Fruit fly (Drosophila melanogaster) whole organism, wandering third instar larva: Measurements from ENCODE around the gene ATPsynGL.
A peak's percentile ranks its signal among the peaks of the same experiment; 100 is the strongest.

Source experiments
- Abd-B ChIP-seq: fragments of >200 bp; optimal IDR thresholded peaks from 2 replicates; lab custom pipeline; 2017; ENCODE audit warnings: missing biosample characterization, missing genetic modification characterization
- CG32264 ChIP-seq: fragments of 200-800 bp; sonication (Bioruptor generic); optimal IDR thresholded peaks from 2 replicates; lab custom pipeline; 2016; ENCODE audit warnings: missing biosample characterization, missing genetic modification characterization
- CG9705 ChIP-seq: fragments of 200-800 bp; sonication (Bioruptor generic); optimal IDR thresholded peaks from 2 replicates; lab custom pipeline; 2018; ENCODE audit warnings: missing biosample characterization, mild to moderate bottlenecking, missing genetic modification characterization
- CrebA ChIP-seq: fragments of 200-800 bp; sonication (Bioruptor generic); optimal IDR thresholded peaks from 2 replicates; lab custom pipeline; 2016; ENCODE audit warnings: missing biosample characterization, mild to moderate bottlenecking, missing genetic modification characterization, borderline replicate concordance
- Dfd ChIP-seq: fragments of >200 bp; optimal IDR thresholded peaks from 2 replicates; lab custom pipeline; 2017; ENCODE audit warnings: missing biosample characterization, missing genetic modification characterization
- Dif ChIP-seq: fragments of 200-275, 200-300 bp; sonication (Bioruptor generic); optimal IDR thresholded peaks from 2 replicates; lab custom pipeline; 2018; ENCODE audit warnings: missing biosample characterization, missing genetic modification characterization; ENCODE audit not compliant: partially characterized antibody
- GATAd ChIP-seq: sonication (Bioruptor generic); optimal IDR thresholded peaks from 2 replicates; lab custom pipeline; 2016; ENCODE audit warnings: missing biosample characterization, missing genetic modification characterization
- HLH106 ChIP-seq: fragments of 200-800 bp; optimal IDR thresholded peaks from 3 replicates; lab custom pipeline; 2019; ENCODE audit warnings: missing biosample characterization, mild to moderate bottlenecking, missing genetic modification characterization, moderate library complexity
- Hnf4 ChIP-seq: fragments of 200-800 bp; sonication (Bioruptor generic); optimal IDR thresholded peaks from 2 replicates; lab custom pipeline; 2016; ENCODE audit warnings: missing biosample characterization, mild to moderate bottlenecking, missing genetic modification characterization
- Hr78 ChIP-seq: fragments of >200 bp; optimal IDR thresholded peaks from 2 replicates; lab custom pipeline; 2017; ENCODE audit warnings: missing biosample characterization, missing genetic modification characterization
- Hr83 ChIP-seq: fragments of 200-300 bp; sonication (Bioruptor generic); optimal IDR thresholded peaks from 2 replicates; lab custom pipeline; 2016; ENCODE audit warnings: missing biosample characterization, mild to moderate bottlenecking, missing genetic modification characterization, moderate library complexity; ENCODE audit not compliant: poor library complexity, severe bottlenecking
- Jra ChIP-seq: sonication (Bioruptor generic); optimal IDR thresholded peaks from 2 replicates; lab custom pipeline; 2016; ENCODE audit warnings: missing biosample characterization, missing genetic modification characterization
- Mio ChIP-seq: sonication (Bioruptor generic); optimal IDR thresholded peaks from 2 replicates; lab custom pipeline; 2016; ENCODE audit warnings: missing biosample characterization, missing genetic modification characterization
- Myc ChIP-seq: fragments of >200 bp; optimal IDR thresholded peaks from 2 replicates; lab custom pipeline; 2017
- N ChIP-seq: fragments of >200 bp; optimal IDR thresholded peaks from 2 replicates; lab custom pipeline; 2018; ENCODE audit warnings: missing biosample characterization, missing external identifiers, missing genetic modification characterization
- OdsH ChIP-seq: fragments of 200-800 bp; sonication (Bioruptor generic); optimal IDR thresholded peaks from 2 replicates; lab custom pipeline; 2016; ENCODE audit warnings: missing biosample characterization, mild to moderate bottlenecking, missing genetic modification characterization
- Rel ChIP-seq, 2 experiments: fragments of 200-800 bp; sonication (Bioruptor generic) in 1 of 2; optimal IDR thresholded peaks; 2 replicates in 1 of 2; 3 replicates in 1 of 2; lab custom pipeline; 2016 to 2019; ENCODE audit warnings: mild to moderate bottlenecking in 2 of 2, missing biosample characterization in 2 of 2, missing genetic modification characterization in 2 of 2, moderate library complexity in 1 of 2
- br ChIP-seq: fragments of 200-800 bp; sonication (Bioruptor generic); optimal IDR thresholded peaks from 2 replicates; lab custom pipeline; 2016; ENCODE audit warnings: missing biosample characterization, missing genetic modification characterization
- brk ChIP-seq: fragments of 200-800 bp; sonication (Bioruptor generic); optimal IDR thresholded peaks from 2 replicates; lab custom pipeline; 2016; ENCODE audit warnings: missing biosample characterization, mild to moderate bottlenecking, missing genetic modification characterization
- dl ChIP-seq, 2 experiments: fragments of 175-275, 200-275 bp in 1 of 2; fragments of 200-275 bp in 1 of 2; sonication (Bioruptor generic); optimal IDR thresholded peaks; lab custom pipeline; 2018; ENCODE audit warnings: mild to moderate bottlenecking in 2 of 2, missing biosample characterization in 2 of 2, missing genetic modification characterization in 2 of 2, moderate library complexity in 2 of 2; ENCODE audit not compliant: partially characterized antibody in 2 of 2, insufficient read depth in 1 of 2
- ey ChIP-seq: fragments of 200-800 bp; sonication (Bioruptor generic); optimal IDR thresholded peaks from 2 replicates; lab custom pipeline; 2016; ENCODE audit warnings: missing biosample characterization, missing genetic modification characterization
- foxo ChIP-seq, 2 experiments: fragments of 200-800 bp; sonication (Bioruptor generic); optimal IDR thresholded peaks; 2 replicates in 1 of 2; 3 replicates in 1 of 2; lab custom pipeline; 2016 to 2017; ENCODE audit warnings: missing biosample characterization in 2 of 2, missing genetic modification characterization in 2 of 2
- fru ChIP-seq: fragments of 200-800 bp; sonication (Bioruptor generic); optimal IDR thresholded peaks from 3 replicates; lab custom pipeline; 2016; ENCODE audit warnings: missing biosample characterization, mild to moderate bottlenecking, missing genetic modification characterization
- h ChIP-seq: fragments of 200-800 bp; sonication (Bioruptor generic); optimal IDR thresholded peaks from 3 replicates; lab custom pipeline; 2016; ENCODE audit warnings: missing biosample characterization, mild to moderate bottlenecking, missing genetic modification characterization
- jim ChIP-seq: fragments of 175-275, 200-325 bp; sonication (Bioruptor generic); optimal IDR thresholded peaks from 2 replicates; lab custom pipeline; 2016; ENCODE audit warnings: missing biosample characterization, mild to moderate bottlenecking, missing genetic modification characterization
- lola ChIP-seq: fragments of >200 bp; optimal IDR thresholded peaks from 2 replicates; lab custom pipeline; 2017; ENCODE audit warnings: missing biosample characterization, missing genetic modification characterization
- pan ChIP-seq: fragments of >200 bp; optimal IDR thresholded peaks from 2 replicates; lab custom pipeline; 2017
- psq ChIP-seq: fragments of 200-800 bp; sonication (Bioruptor generic); optimal IDR thresholded peaks from 3 replicates; lab custom pipeline; 2017; ENCODE audit warnings: missing biosample characterization, mild to moderate bottlenecking, missing genetic modification characterization, moderate library complexity
- rgr ChIP-seq: fragments of 200-800 bp; sonication (Bioruptor generic); optimal IDR thresholded peaks from 3 replicates; lab custom pipeline; 2016; ENCODE audit warnings: missing biosample characterization, mild to moderate bottlenecking, missing genetic modification characterization
- sage ChIP-seq: fragments of 200-800 bp; sonication (Bioruptor generic); optimal IDR thresholded peaks from 2 replicates; lab custom pipeline; 2016; ENCODE audit warnings: missing biosample characterization, mild to moderate bottlenecking, missing genetic modification characterization
- sv ChIP-seq: fragments of 200-800 bp; sonication (Bioruptor generic); optimal IDR thresholded peaks from 3 replicates; lab custom pipeline; 2016; ENCODE audit warnings: missing biosample characterization, missing genetic modification characterization
- tai ChIP-seq: sonication (Bioruptor generic); optimal IDR thresholded peaks from 2 replicates; lab custom pipeline; 2016; ENCODE audit warnings: missing biosample characterization, missing genetic modification characterization
- usp ChIP-seq: fragments of >200 bp; optimal IDR thresholded peaks from 2 replicates; lab custom pipeline; 2017; ENCODE audit warnings: missing biosample characterization, missing genetic modification characterization
- woc ChIP-seq: sonication (Bioruptor generic); optimal IDR thresholded peaks from 2 replicates; lab custom pipeline; 2016; ENCODE audit warnings: missing biosample characterization, mild to moderate bottlenecking, missing genetic modification characterization

The ATPsynGL gene

dm6 chr2L:7779785-7780184 is 32.7 kb downstream of the ATPsynGL start, which contains the start of gene Uro:
Gene Uro (plus strand): TSS chr2L:7780085.
- TF ChIP-seq CrebA (GFP tag; lab: Kevin White, UChicago) (no peak), pan (lab: Kevin White, UChicago) (no peak), psq (GFP tag; lab: Kevin White, UChicago) (no peak), fru (GFP tag; lab: Kevin White, UChicago) (no peak), CG32264 (GFP tag; lab: Kevin White, UChicago) (no peak), Hr83 (GFP tag; lab: Kevin White, UChicago) (no peak), sage (GFP tag; lab: Kevin White, UChicago) (no peak), rgr (GFP tag; lab: Kevin White, UChicago) (no peak), Mio (GFP tag; lab: Kevin White, UChicago) (no peak), jim (GFP tag; lab: Kevin White, UChicago) (no peak), Abd-B (GFP tag; lab: Kevin White, UChicago) (no peak), GATAd (GFP tag; lab: Kevin White, UChicago) (no peak), Dif (GFP tag; lab: Kevin White, UChicago) (no peak), ey (no peak)

- TF ChIP-seq CG9705, result no peak
- TF ChIP-seq usp, result no peak
- no peak for TF ChIP-seq lola (GFP tag; lab: Kevin White, UChicago)
- TF ChIP-seq Hnf4, result no peak
- no peak for TF ChIP-seq CG32264 (GFP tag; lab: Kevin White, UChicago)
- TF ChIP-seq Jra, result no peak
- no peak for TF ChIP-seq GATAd (GFP tag; lab: Kevin White, UChicago)
- no peak for TF ChIP-seq OdsH (GFP tag; lab: Kevin White, UChicago)
- TF ChIP-seq tai (GFP tag; lab: Kevin White, UChicago), result no peak
- TF ChIP-seq Hr78 (GFP tag; lab: Kevin White, UChicago), result no peak
- TF ChIP-seq Dfd (GFP tag; lab: Kevin White, UChicago), result no peak
- no peak for TF ChIP-seq woc (GFP tag; lab: Kevin White, UChicago)
- no peak for TF ChIP-seq sage (GFP tag; lab: Kevin White, UChicago)
- TF ChIP-seq Hr83 (GFP tag; lab: Kevin White, UChicago), result no peak
Observed at dm6 chr2L:7781165-7781564, 34.1 kb downstream of the ATPsynGL start, which contains the start of gene CG7164. Gene CG7164 (plus strand): TSS chr2L:7781465.

- TF ChIP-seq dl (GFP tag; optimal IDR thresholded peaks at IDR 0.05; lab: Kevin White, UChicago; ENCODE audit: insufficient read depth in 1 of 2, partially characterized antibody in 2 of 2) (no peak), foxo (GFP tag; optimal IDR thresholded peaks at IDR 0.05; lab: Kevin White, UChicago) (peak in 1 of 2 experiments; percentile 74), sage (GFP tag; lab: Kevin White, UChicago) (peak; percentile 56), tai (GFP tag; lab: Kevin White, UChicago) (no peak), Hr78 (GFP tag; lab: Kevin White, UChicago) (no peak), Hr83 (GFP tag; lab: Kevin White, UChicago) (peak; percentile 61), CrebA (GFP tag; lab: Kevin White, UChicago) (no peak), fru (GFP tag; lab: Kevin White, UChicago) (peak; percentile 58), brk (GFP tag; lab: Kevin White, UChicago) (no peak), N (GFP tag; lab: Kevin White, UChicago) (no peak), HLH106 (tag; lab: Kevin White, UChicago) (peak; percentile 57), h (GFP tag; lab: Kevin White, UChicago) (peak; percentile 68), Myc (lab: Kevin White, UChicago) (no peak), Dif (GFP tag; lab: Kevin White, UChicago) (no peak), CG32264 (GFP tag; lab: Kevin White, UChicago) (no peak), psq (GFP tag; lab: Kevin White, UChicago) (peak; percentile 49), sv (GFP tag; lab: Kevin White, UChicago) (peak; percentile 24), usp (no peak), woc (GFP tag; lab: Kevin White, UChicago) (no peak), OdsH (GFP tag; lab: Kevin White, UChicago) (peak; percentile 58), ey (peak; percentile 56), Abd-B (GFP tag; lab: Kevin White, UChicago) (no peak), jim (GFP tag; lab: Kevin White, UChicago) (no peak), Jra (peak; percentile 6), GATAd (GFP tag; lab: Kevin White, UChicago) (no peak), pan (lab: Kevin White, UChicago) (no peak), rgr (GFP tag; lab: Kevin White, UChicago) (peak; percentile 66), Rel (GFP tag; optimal IDR thresholded peaks at IDR 0.05; lab: Kevin White, UChicago) (peak; percentile 8), Rel (tag; optimal IDR thresholded peaks at IDR 0.05; lab: Kevin White, UChicago) (no peak), br (GFP tag; lab: Kevin White, UChicago) (peak; percentile 52), Mio (GFP tag; lab: Kevin White, UChicago) (no peak)
- TF ChIP-seq, all 38 proteins: peak for 14
Observed at dm6 chr2L:7782788-7783401, 35.8 kb downstream of the ATPsynGL start, which contains the start of gene Brd7-9. Gene Brd7-9 (plus strand): TSS chr2L:7782865.
